Worm (Caenorhabditis elegans) whole organism, L1 larva: Measurements from ENCODE around the gene nas-19.

Experiments
- C16A3.4 ChIP-seq: fragments of 150-350 bp; optimal IDR thresholded peaks from 2 replicates; lab custom pipeline; 2014; ENCODE audit warnings: missing biosample characterization, missing genetic modification characterization
- alr-1 ChIP-seq: fragments of 200-800 bp; sonication (Bioruptor generic); optimal IDR thresholded peaks from 2 replicates; lab custom pipeline; 2018; ENCODE audit warnings: borderline replicate concordance, mild to moderate bottlenecking, missing genetic modification characterization, missing compliant biosample characterization
- aly-2 ChIP-seq: fragments of 150-350 bp; optimal IDR thresholded peaks from 2 replicates; lab custom pipeline; 2014; ENCODE audit warnings: missing biosample characterization, missing genetic modification characterization
- ama-1 ChIP-seq: fragments of 150-350 bp; optimal IDR thresholded peaks from 2 replicates; lab custom pipeline; 2014
- blmp-1 ChIP-seq: fragments of 150-350 bp; optimal IDR thresholded peaks from 2 replicates; lab custom pipeline; 2014; ENCODE audit warnings: missing biosample characterization, missing genetic modification characterization
- ceh-8 ChIP-seq: fragments of 200-800 bp; sonication (Bioruptor generic); optimal IDR thresholded peaks from 2 replicates; lab custom pipeline; 2018; ENCODE audit warnings: mild to moderate bottlenecking, missing genetic modification characterization, moderate library complexity, missing compliant biosample characterization
- ceh-88 ChIP-seq: fragments of 200-800 bp; sonication (Bioruptor generic); IDR thresholded peaks from 2 replicates; pipeline ENCODE4 v1.3.6; 2022; ENCODE audit warnings: missing genetic modification characterization, missing compliant biosample characterization
- ceh-90 ChIP-seq: sonication (generic microtip); optimal IDR thresholded peaks from 2 replicates; lab custom pipeline; 2016; ENCODE audit warnings: missing genetic modification characterization, missing compliant biosample characterization
- ces-1 ChIP-seq: fragments of 150-350 bp; optimal IDR thresholded peaks from 2 replicates; lab custom pipeline; 2014; ENCODE audit warnings: missing biosample characterization, missing genetic modification reagents, missing genetic modification characterization
- dpl-1 ChIP-seq, 3 experiments: fragments of 150-350 bp in 2 of 3; sonication (generic microtip) in 1 of 3; optimal IDR thresholded peaks; 2 replicates each; lab custom pipeline; 2014 to 2017; ENCODE audit warnings: missing biosample characterization in 3 of 3, missing genetic modification characterization in 3 of 3, missing genetic modification reagents in 3 of 3
- efl-1 ChIP-seq, 4 experiments: fragments of 150-350 bp; optimal IDR thresholded peaks in 3 of 4; peaks in 1 of 4; 1 replicate in 1 of 4; 2 replicates in 3 of 4; lab custom pipeline; 2014; ENCODE audit warnings: missing biosample characterization in 2 of 4, missing genetic modification characterization in 2 of 4, missing genetic modification reagents in 2 of 4
- egl-13 ChIP-seq: sonication (generic microtip); optimal IDR thresholded peaks from 2 replicates; lab custom pipeline; 2016; ENCODE audit warnings: missing genotype, missing genetic modification reagents, missing genetic modification characterization, missing compliant biosample characterization
- elt-2 ChIP-seq: sonication (generic microtip); optimal IDR thresholded peaks from 2 replicates; lab custom pipeline; 2016; ENCODE audit warnings: missing genetic modification characterization, mild to moderate bottlenecking, inconsistent platforms, missing compliant biosample characterization, missing genetic modification reagents
- fkh-10 ChIP-seq: sonication (generic microtip); optimal IDR thresholded peaks from 2 replicates; lab custom pipeline; 2017; ENCODE audit warnings: missing biosample characterization, missing genetic modification reagents, missing genetic modification characterization
- fkh-8 ChIP-seq: sonication (generic microtip); optimal IDR thresholded peaks from 2 replicates; lab custom pipeline; 2016; ENCODE audit warnings: mild to moderate bottlenecking, missing genetic modification characterization, missing compliant biosample characterization
- isw-1 ChIP-seq: fragments of 200-800 bp; sonication (Bioruptor generic); IDR thresholded peaks from 2 replicates; pipeline ENCODE4 v1.3.6; 2022; ENCODE audit warnings: missing genetic modification characterization, missing compliant biosample characterization
- jun-1 ChIP-seq: fragments of 150-350 bp; optimal IDR thresholded peaks from 2 replicates; lab custom pipeline; 2014; ENCODE audit warnings: missing biosample characterization, missing genetic modification reagents, missing genetic modification characterization
- lin-13 ChIP-seq: fragments of 150-350 bp; optimal IDR thresholded peaks from 2 replicates; lab custom pipeline; 2014; ENCODE audit warnings: missing biosample characterization, missing genetic modification reagents, missing genetic modification characterization
- lin-14 ChIP-seq: fragments of 200-800 bp; sonication (Bioruptor generic); optimal IDR thresholded peaks from 2 replicates; lab custom pipeline; 2018; ENCODE audit warnings: mild to moderate bottlenecking, missing genetic modification characterization, moderate library complexity, missing compliant biosample characterization
- lin-15B ChIP-seq: fragments of 150-350 bp; sonication (generic microtip); optimal IDR thresholded peaks from 3 replicates; lab custom pipeline; 2014; ENCODE audit warnings: missing biosample characterization, missing genetic modification characterization
- lin-35 ChIP-seq, 2 experiments: fragments of 150-350 bp; optimal IDR thresholded peaks; 2 replicates each; lab custom pipeline; 2014; ENCODE audit warnings: missing biosample characterization in 2 of 2, missing genetic modification characterization in 2 of 2, missing genetic modification reagents in 2 of 2
- lir-3 ChIP-seq: sonication (generic microtip); optimal IDR thresholded peaks from 2 replicates; lab custom pipeline; 2016; ENCODE audit warnings: mild to moderate bottlenecking, missing genetic modification characterization, moderate library complexity, missing compliant biosample characterization; ENCODE audit not compliant: poor library complexity
- lsy-2 ChIP-seq, 2 experiments: fragments of 150-350 bp; optimal IDR thresholded peaks; 2 replicates each; lab custom pipeline; 2014; ENCODE audit warnings: missing biosample characterization in 2 of 2, missing genetic modification characterization in 2 of 2
- mab-9 ChIP-seq: fragments of 200-800 bp; sonication (Bioruptor generic); IDR thresholded peaks from 2 replicates; pipeline ENCODE4 v1.3.6; 2022; ENCODE audit warnings: missing genetic modification reagents, missing genetic modification characterization, missing compliant biosample characterization
- mdl-1 ChIP-seq, 2 experiments: fragments of 150-350 bp; optimal IDR thresholded peaks; 2 replicates each; lab custom pipeline; 2014 to 2017; ENCODE audit warnings: missing biosample characterization in 2 of 2, missing genetic modification characterization in 2 of 2, inconsistent platforms in 1 of 2
- mep-1 ChIP-seq: fragments of 150-350 bp; optimal IDR thresholded peaks from 2 replicates; lab custom pipeline; 2014; ENCODE audit warnings: missing biosample characterization, missing genetic modification characterization
- nhr-11 ChIP-seq: fragments of 150-350 bp; optimal IDR thresholded peaks from 2 replicates; lab custom pipeline; 2014; ENCODE audit warnings: missing biosample characterization, missing genetic modification characterization
- nhr-12 ChIP-seq: sonication (generic microtip); optimal IDR thresholded peaks from 2 replicates; lab custom pipeline; 2017; ENCODE audit warnings: missing biosample characterization, missing genetic modification characterization
- nhr-20 ChIP-seq: sonication (generic microtip); optimal IDR thresholded peaks from 2 replicates; lab custom pipeline; 2016; ENCODE audit warnings: mild to moderate bottlenecking, missing genetic modification characterization, missing compliant biosample characterization
- nhr-47 ChIP-seq: sonication (generic microtip); optimal IDR thresholded peaks from 2 replicates; lab custom pipeline; 2016; ENCODE audit warnings: mild to moderate bottlenecking, missing genetic modification characterization, moderate library complexity, missing compliant biosample characterization
- nhr-71 ChIP-seq: sonication (generic microtip); optimal IDR thresholded peaks from 2 replicates; lab custom pipeline; 2016; ENCODE audit warnings: mild to moderate bottlenecking, missing genetic modification characterization, moderate library complexity, missing compliant biosample characterization
- nhr-76 ChIP-seq: sonication (generic microtip); optimal IDR thresholded peaks from 2 replicates; lab custom pipeline; 2017; ENCODE audit warnings: missing biosample characterization, missing genetic modification characterization
- nhr-84 ChIP-seq: sonication (generic microtip); optimal IDR thresholded peaks from 2 replicates; lab custom pipeline; 2017; ENCODE audit warnings: missing biosample characterization, missing genetic modification characterization
- nhr-85 ChIP-seq: sonication (generic microtip); peaks from one replicate; lab custom pipeline; 2016; ENCODE audit warnings: missing genetic modification characterization, inconsistent platforms, missing compliant biosample characterization
- rnt-1 ChIP-seq: sonication (generic microtip); optimal IDR thresholded peaks from 2 replicates; lab custom pipeline; 2016; ENCODE audit warnings: mild to moderate bottlenecking, missing genetic modification characterization, moderate library complexity, missing compliant biosample characterization
- skn-1 ChIP-seq: fragments of 150-350 bp; optimal IDR thresholded peaks from 2 replicates; lab custom pipeline; 2014; ENCODE audit warnings: missing biosample characterization, missing genetic modification characterization
- snpc-4 ChIP-seq: fragments of 150-350 bp; optimal IDR thresholded peaks from 2 replicates; lab custom pipeline; 2014; ENCODE audit warnings: missing biosample characterization, missing genetic modification characterization
- swsn-7 ChIP-seq: sonication (generic microtip); optimal IDR thresholded peaks from 2 replicates; lab custom pipeline; 2016; ENCODE audit warnings: missing genetic modification characterization, missing compliant biosample characterization
- tbx-2 ChIP-seq: sonication (generic microtip); optimal IDR thresholded peaks from 2 replicates; lab custom pipeline; 2016; ENCODE audit warnings: missing genetic modification characterization, missing compliant biosample characterization
- tlp-1 ChIP-seq: fragments of 150-350 bp; optimal IDR thresholded peaks from 2 replicates; lab custom pipeline; 2014; ENCODE audit warnings: missing biosample characterization, missing genetic modification characterization
- xbp-1 ChIP-seq: sonication (generic microtip); optimal IDR thresholded peaks from 2 replicates; lab custom pipeline; 2016; ENCODE audit warnings: missing genetic modification characterization, missing compliant biosample characterization
- ztf-11 ChIP-seq, 2 experiments: sonication (generic microtip); optimal IDR thresholded peaks; 2 replicates each; lab custom pipeline; 2016 to 2017; ENCODE audit warnings: missing genetic modification characterization in 2 of 2, missing biosample characterization in 1 of 2, missing compliant biosample characterization in 1 of 2
- ztf-4 ChIP-seq: fragments of 150-350 bp; optimal IDR thresholded peaks from 2 replicates; lab custom pipeline; 2014; ENCODE audit warnings: missing biosample characterization, missing genetic modification characterization

The nas-19 gene

DNA sequence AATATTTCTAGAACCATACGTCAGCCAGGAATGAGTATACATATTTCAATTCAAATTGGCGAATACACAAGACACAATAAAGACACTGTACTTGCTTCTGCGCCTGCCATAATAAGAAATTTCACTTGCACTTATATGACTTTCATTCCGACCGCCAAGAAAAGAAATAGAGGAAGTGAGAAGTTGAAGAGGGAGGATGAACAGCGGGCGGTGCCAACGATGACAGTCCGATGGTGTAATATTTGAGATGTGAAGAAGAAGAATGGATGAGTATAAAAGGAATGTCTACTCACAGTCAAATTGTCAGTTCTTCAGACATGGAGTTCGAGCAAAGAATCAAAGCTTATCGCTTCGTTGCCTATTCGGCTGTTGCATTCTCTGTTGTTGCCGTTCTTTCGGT is 17.4 kb downstream of the nas-19 start, which contains the start of gene col-154:
TSS of gene col-154 (plus strand) at position 301 of the 400 bp plus-strand sequence.
- TF ChIP-seq blmp-1 = peak; percentile 73
- TF ChIP-seq nhr-84 (tag; lab: Kevin White, UChicago) = no peak
- no peak for TF ChIP-seq ces-1
- TF ChIP-seq, all 84 proteins: peak for 1

DNA sequence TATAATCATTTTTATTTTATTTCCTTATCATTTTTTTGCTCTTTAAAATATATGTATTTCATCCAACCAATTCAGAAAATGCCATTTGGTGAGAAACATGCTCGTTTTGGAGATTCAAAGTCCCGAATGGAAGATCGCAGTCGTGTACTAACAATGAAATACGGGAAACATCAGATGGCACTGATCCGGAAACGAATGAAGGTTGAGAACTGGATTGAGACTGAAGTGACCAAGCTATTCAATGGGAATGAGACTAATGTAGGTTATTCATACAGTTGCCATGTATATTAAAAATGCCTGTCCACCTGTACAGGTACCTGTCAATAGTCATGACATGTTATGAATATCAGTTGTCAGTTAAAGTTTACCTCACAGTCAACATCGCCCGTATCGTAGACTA is 19.5 kb downstream of the nas-19 start, which contains the start of gene F55C10.5:
TSS of gene F55C10.5 (plus strand) at position 74 of the 400 bp plus-strand sequence.
- TF ChIP-seq nhr-76 = no peak
- no peak for TF ChIP-seq skn-1

DNA sequence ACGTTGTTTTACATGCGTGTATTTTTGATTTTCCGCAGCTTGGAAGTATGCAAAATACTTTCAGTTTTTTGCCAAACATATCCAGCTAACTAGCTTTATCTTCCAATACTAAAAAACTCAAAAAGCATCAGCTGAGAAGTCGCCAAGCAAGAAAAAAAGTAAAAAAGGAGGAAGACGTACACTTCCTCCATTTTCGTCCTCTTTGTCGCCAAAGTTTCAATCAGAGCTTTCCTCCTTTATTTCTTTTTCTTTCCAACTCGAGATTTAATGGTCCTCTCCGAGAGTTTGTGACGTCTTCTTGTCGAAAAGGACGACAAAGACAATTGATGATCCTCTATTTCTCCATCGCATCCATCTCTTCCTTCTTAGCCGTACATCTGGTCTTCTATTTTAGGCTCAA is 21.9 kb downstream of the nas-19 start:
- TF ChIP-seq ceh-8 (GFP tag; lab: Kevin White, UChicago) (no peak), aly-2 (no peak), fkh-10 (GFP tag; lab: Kevin White, UChicago) (peak; percentile 60), nhr-47 (tag; lab: Kevin White, UChicago) (no peak), lin-14 (GFP tag; lab: Kevin White, UChicago) (peak; percentile 72)

DNA sequence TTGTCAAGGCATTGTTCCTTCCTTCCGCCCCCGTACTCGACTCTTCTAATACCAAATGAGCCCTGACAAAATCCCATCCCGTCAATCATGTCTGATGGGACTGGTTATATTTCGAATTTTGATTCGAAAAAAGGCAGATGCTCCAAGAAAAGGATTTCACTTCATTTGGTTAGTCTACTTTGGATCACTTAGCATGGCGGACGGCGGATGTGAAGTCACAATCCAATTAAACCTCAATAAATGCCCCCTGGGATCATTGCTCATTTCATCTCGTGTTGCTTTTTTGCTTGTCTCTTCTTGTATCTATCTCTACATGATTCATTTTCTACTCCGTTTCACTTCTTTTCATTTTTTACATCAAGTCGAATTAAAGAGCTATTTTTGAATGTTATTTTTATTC is 23.2 kb downstream of the nas-19 start:
- TF ChIP-seq snpc-4 (tag; lab: Kevin White, UChicago) (no peak), lin-14 (GFP tag; lab: Kevin White, UChicago) (peak; percentile 46), skn-1 (no peak), lin-15B (tag; lab: Kevin White, UChicago) (no peak), nhr-85 (tag; lab: Kevin White, UChicago) (peak; percentile 6), dpl-1 (GFP tag; optimal IDR thresholded peaks at IDR 0.05; lab: Kevin White, UChicago) (no peak)
- TF ChIP-seq, all 84 proteins: peak for 2

DNA sequence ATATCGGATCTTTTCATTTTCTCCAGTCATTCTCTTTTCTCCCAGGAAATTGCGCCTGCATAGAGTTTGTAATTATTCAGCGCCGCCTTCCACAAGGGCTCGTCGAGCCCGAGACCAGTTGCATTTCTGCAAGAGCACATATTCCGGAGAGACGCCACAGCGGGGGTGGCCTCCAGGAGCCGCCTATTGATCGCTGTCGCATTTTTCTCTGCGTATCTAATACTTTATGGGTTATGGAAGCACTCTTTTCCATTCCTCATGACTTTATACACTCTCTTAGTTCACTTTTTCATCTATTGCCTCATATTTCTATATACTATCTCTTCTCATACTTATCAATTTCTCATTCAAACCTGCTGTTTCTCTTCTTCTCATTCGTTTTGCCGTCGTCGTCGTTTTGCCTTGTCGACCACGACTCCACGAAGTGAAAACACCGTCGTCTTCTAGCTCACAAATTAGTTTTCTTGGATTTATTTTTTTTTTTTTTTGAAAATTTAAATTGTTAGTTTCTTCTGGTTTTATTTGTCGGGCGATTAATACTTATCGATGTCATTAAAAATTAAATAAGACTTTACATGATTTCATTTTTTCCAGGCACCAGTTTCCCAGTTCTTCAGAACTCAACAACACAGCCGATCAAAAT is 27.2 kb downstream of the nas-19 start, which contains the start of gene cnb-1:
TSS of gene cnb-1 (plus strand) at position 593 of the 643 bp plus-strand sequence.
- no peak for TF ChIP-seq C16A3.4 (tag; lab: Kevin White, UChicago)
- peak in 1 of 2 experiments; percentile 37 for TF ChIP-seq mdl-1 (tag; optimal IDR thresholded peaks at IDR 0.05; lab: Kevin White, UChicago)
- peak; percentile 17 for TF ChIP-seq nhr-11 (tag; lab: Kevin White, UChicago)
- peak; percentile 62 for TF ChIP-seq lir-3 (tag; lab: Kevin White, UChicago)
- TF ChIP-seq nhr-71 (tag; lab: Kevin White, UChicago) = peak; percentile 88
- peak; percentile 35 for TF ChIP-seq elt-2 (tag; lab: Kevin White, UChicago)
- peak; percentile 96 for TF ChIP-seq lin-14 (GFP tag; lab: Kevin White, UChicago)
- peak in 1 of 2 experiments; percentile 7 for TF ChIP-seq ztf-11 (tag; optimal IDR thresholded peaks at IDR 0.05; lab: Kevin White, UChicago)
- TF ChIP-seq nhr-12 = no peak
- peak; percentile 83 for TF ChIP-seq swsn-7 (tag; lab: Kevin White, UChicago)
- peak; percentile 10 for TF ChIP-seq aly-2
- peak; percentile 77 for TF ChIP-seq nhr-85 (tag; lab: Kevin White, UChicago)
- peak; percentile 58 for TF ChIP-seq rnt-1 (tag; lab: Kevin White, UChicago)
- peak; percentile 52; the same call in 1 of the 2 replicates for TF ChIP-seq mab-9 (GFP tag; lab: Robert Waterston, UW)
- peak; percentile 63 for TF ChIP-seq skn-1
- peak; percentile 59 for TF ChIP-seq nhr-20
- peak; percentile 19 for TF ChIP-seq lin-13 (GFP tag; lab: Kevin White, UChicago)
- peak; percentile 81 for TF ChIP-seq egl-13 (tag; lab: Kevin White, UChicago)
- peak; percentile 79 for TF ChIP-seq tbx-2 (tag; lab: Kevin White, UChicago)
- peak; percentile 79 for TF ChIP-seq mep-1
- peak; percentile 48 to 58 for TF ChIP-seq lin-35 (GFP tag; optimal IDR thresholded peaks at IDR 0.05; lab: Kevin White, UChicago)
- no peak for TF ChIP-seq alr-1 (tag; lab: Kevin White, UChicago)
- TF ChIP-seq jun-1 (tag; lab: Kevin White, UChicago) = peak; percentile 56
- TF ChIP-seq blmp-1 = peak; percentile 24
- no peak for TF ChIP-seq ceh-90
- peak; percentile 66 to 73 for TF ChIP-seq lsy-2 (tag; optimal IDR thresholded peaks at IDR 0.05; lab: Kevin White, UChicago)
- TF ChIP-seq ama-1 = peak; percentile 29
- peak; percentile 55 for TF ChIP-seq snpc-4 (tag; lab: Kevin White, UChicago)
- peak; percentile 78 for TF ChIP-seq fkh-8 (tag; lab: Kevin White, UChicago)
- TF ChIP-seq efl-1 (optimal IDR thresholded peaks at IDR 0.05; lab: Kevin White, UChicago) = peak; percentile 74 to 85
- peak; percentile 39 to 93 for TF ChIP-seq efl-1 (GFP tag; optimal IDR thresholded peaks at IDR 0.05 in 1 of 2; lab: Kevin White, UChicago)
- TF ChIP-seq tlp-1 = no peak
- TF ChIP-seq ceh-88 (GFP tag; lab: Robert Waterston, UW) = no peak
- no peak for TF ChIP-seq ztf-4
- peak; percentile 60 for TF ChIP-seq xbp-1
- TF ChIP-seq isw-1 (GFP tag; lab: Robert Waterston, UW) = peak; percentile 41
